Worm (Caenorhabditis elegans) whole organism, L4 larva: ENCODE data around the gene lgc-36.

ENCODE experiments used
- F10B5.3 ChIP-seq: sonication (generic microtip); optimal IDR thresholded peaks from 2 replicates; lab custom pipeline; 2016; ENCODE audit warnings: mild to moderate bottlenecking, missing genetic modification characterization, missing compliant biosample characterization
- F26F4.8 ChIP-seq: fragments of 200-800 bp; sonication (Bioruptor generic); conservative IDR thresholded peaks from 2 replicates; pipeline ENCODE4 v1.3.6; 2022; ENCODE audit warnings: missing genetic modification characterization, missing compliant biosample characterization
- F49E8.2 ChIP-seq: sonication (generic microtip); optimal IDR thresholded peaks from 2 replicates; lab custom pipeline; 2016; ENCODE audit warnings: missing compliant biosample characterization, mild to moderate bottlenecking, missing genetic modification characterization, borderline replicate concordance
- R02D3.7 ChIP-seq: fragments of 150-350 bp; sonication (generic microtip); optimal IDR thresholded peaks from 3 replicates; lab custom pipeline; 2014; ENCODE audit warnings: missing biosample characterization, missing genetic modification characterization
- T26A8.4 ChIP-seq: fragments of 200-800 bp; sonication (Bioruptor generic); IDR thresholded peaks from 2 replicates; pipeline ENCODE4 v1.3.6; 2022; ENCODE audit warnings: missing genetic modification characterization, missing compliant biosample characterization
- Y105C5A.15 ChIP-seq: fragments of 200-800 bp; sonication (Bioruptor generic); IDR thresholded peaks from 2 replicates; pipeline ENCODE4 v1.3.6; 2022; ENCODE audit warnings: missing genetic modification characterization, missing compliant biosample characterization
- Y75B8A.6 ChIP-seq: fragments of 200-800 bp; sonication (Bioruptor generic); IDR thresholded peaks from 2 replicates; pipeline ENCODE4 v1.3.6; 2022; ENCODE audit warnings: missing genetic modification reagents, missing genetic modification characterization, missing compliant biosample characterization
- aha-1 ChIP-seq: fragments of 150-350 bp; peaks from one replicate; lab custom pipeline; 2014; ENCODE audit warnings: missing biosample characterization, missing genetic modification characterization
- aly-2 ChIP-seq: sonication (generic microtip); optimal IDR thresholded peaks from 2 replicates; lab custom pipeline; 2018; ENCODE audit warnings: missing biosample characterization, missing genetic modification characterization
- ama-1 ChIP-seq: fragments of 150-350 bp; optimal IDR thresholded peaks from 2 replicates; lab custom pipeline; 2014; ENCODE audit warnings: inconsistent platforms, mixed read lengths
- attf-4 ChIP-seq: sonication (generic microtip); optimal IDR thresholded peaks from 3 replicates; lab custom pipeline; 2017; ENCODE audit warnings: missing biosample characterization, missing genetic modification characterization
- ceh-20 ChIP-seq: fragments of 200-800 bp; sonication (Bioruptor generic); IDR thresholded peaks from 2 replicates; pipeline ENCODE4 v1.3.6; 2022; ENCODE audit warnings: missing genetic modification reagents, missing genetic modification characterization, missing compliant biosample characterization
- ceh-32 ChIP-seq: sonication (generic microtip); optimal IDR thresholded peaks from 2 replicates; lab custom pipeline; 2016; ENCODE audit warnings: mild to moderate bottlenecking, missing genetic modification characterization, missing compliant biosample characterization; ENCODE audit not compliant: poor library complexity
- ces-1 ChIP-seq: fragments of 150-350 bp; sonication (generic microtip); optimal IDR thresholded peaks from 4 replicates; lab custom pipeline; 2014; ENCODE audit warnings: missing biosample characterization, missing genetic modification reagents, missing genetic modification characterization
- cey-2 ChIP-seq: sonication (generic microtip); optimal IDR thresholded peaks from 3 replicates; lab custom pipeline; 2017; ENCODE audit warnings: missing genetic modification characterization, mild to moderate bottlenecking, missing compliant biosample characterization, antibody characterized with exemption, borderline replicate concordance; ENCODE audit not compliant: insufficient read depth
- daf-16 ChIP-seq, 3 experiments: sonication (generic microtip); optimal IDR thresholded peaks; 2 replicates each; lab custom pipeline; 2016 to 2017; ENCODE audit warnings: missing genetic modification characterization in 3 of 3, missing genetic modification reagents in 3 of 3, mild to moderate bottlenecking in 2 of 3, missing compliant biosample characterization in 2 of 3, missing biosample characterization in 1 of 3, moderate library complexity in 1 of 3
- daf-8 ChIP-seq: fragments of 200-800 bp; sonication (Bioruptor generic); IDR thresholded peaks from 2 replicates; pipeline ENCODE4 v1.3.6; 2022; ENCODE audit warnings: missing genetic modification characterization, missing compliant biosample characterization
- dmd-9 ChIP-seq: fragments of 200-800 bp; sonication (Bioruptor generic); IDR thresholded peaks from 2 replicates; pipeline ENCODE4 v1.3.6; 2022; ENCODE audit warnings: missing genetic modification reagents, missing genetic modification characterization, missing compliant biosample characterization
- dve-1 ChIP-seq: sonication (generic microtip); optimal IDR thresholded peaks from 2 replicates; lab custom pipeline; 2017; ENCODE audit warnings: antibody characterized with exemption, mild to moderate bottlenecking, missing genetic modification characterization, missing compliant biosample characterization; ENCODE audit not compliant: insufficient read depth
- fos-1 ChIP-seq: fragments of 150-350 bp; optimal IDR thresholded peaks from 2 replicates; lab custom pipeline; 2014; ENCODE audit warnings: missing biosample characterization, missing genetic modification characterization
- gei-8 ChIP-seq: fragments of 200-800 bp; sonication (Bioruptor generic); optimal IDR thresholded peaks from 2 replicates; lab custom pipeline; 2018; ENCODE audit warnings: mild to moderate bottlenecking, missing genetic modification characterization, missing compliant biosample characterization
- hlh-11 ChIP-seq: fragments of 200-800 bp; sonication (Bioruptor generic); optimal IDR thresholded peaks from 2 replicates; lab custom pipeline; 2018; ENCODE audit warnings: mild to moderate bottlenecking, missing genetic modification characterization, missing compliant biosample characterization
- hlh-30 ChIP-seq: sonication (generic microtip); optimal IDR thresholded peaks from 2 replicates; lab custom pipeline; 2017; ENCODE audit warnings: antibody characterized with exemption, mild to moderate bottlenecking, missing genetic modification characterization, missing compliant biosample characterization; ENCODE audit not compliant: insufficient read depth
- lim-7 ChIP-seq: fragments of 200-800 bp; sonication (Bioruptor generic); IDR thresholded peaks from 2 replicates; pipeline ENCODE4 v1.3.6; 2022; ENCODE audit warnings: missing genetic modification characterization, missing compliant biosample characterization
- lin-39 ChIP-seq: fragments of 150-350 bp; optimal IDR thresholded peaks from 2 replicates; lab custom pipeline; 2014; ENCODE audit warnings: missing biosample characterization, missing genetic modification reagents, missing genetic modification characterization
- lsy-2 ChIP-seq, 2 experiments: fragments of 150-350 bp in 1 of 2; sonication (generic microtip) in 1 of 2; optimal IDR thresholded peaks; 2 replicates each; lab custom pipeline; 2014 to 2017; ENCODE audit warnings: missing biosample characterization in 2 of 2, missing genetic modification characterization in 2 of 2
- mdl-1 ChIP-seq, 2 experiments: fragments of 150-350 bp in 1 of 2; sonication (generic microtip) in 1 of 2; optimal IDR thresholded peaks; 2 replicates each; lab custom pipeline; 2014 to 2017; ENCODE audit warnings: missing biosample characterization in 2 of 2, missing genetic modification characterization in 2 of 2
- mep-1 ChIP-seq: fragments of 150-350 bp; sonication (generic microtip); optimal IDR thresholded peaks from 3 replicates; lab custom pipeline; 2014; ENCODE audit warnings: missing biosample characterization, missing genetic modification characterization
- nhr-28 ChIP-seq: fragments of 150-350 bp; optimal IDR thresholded peaks from 2 replicates; lab custom pipeline; 2014; ENCODE audit warnings: missing biosample characterization, missing genetic modification characterization
- nhr-6 ChIP-seq: fragments of 150-350 bp; optimal IDR thresholded peaks from 2 replicates; lab custom pipeline; 2014; ENCODE audit warnings: missing biosample characterization, missing genetic modification characterization
- pha-4 ChIP-seq, 2 experiments: fragments of 150-350 bp in 1 of 2; fragments of 200-800 bp in 1 of 2; sonication (Bioruptor generic) in 1 of 2; IDR thresholded peaks in 1 of 2; optimal IDR thresholded peaks in 1 of 2; 2 replicates each; pipeline versions ENCODE4 v1.3.6 to Lab custom; 2014 to 2022; ENCODE audit warnings: missing genetic modification characterization in 2 of 2, missing genetic modification reagents in 2 of 2, missing biosample characterization in 1 of 2, missing compliant biosample characterization in 1 of 2
- pqm-1 ChIP-seq: sonication (generic microtip); optimal IDR thresholded peaks from 2 replicates; lab custom pipeline; 2017; ENCODE audit warnings: missing biosample characterization, missing genetic modification characterization
- skn-1 ChIP-seq: fragments of 150-350 bp; optimal IDR thresholded peaks from 2 replicates; lab custom pipeline; 2014; ENCODE audit warnings: missing biosample characterization, missing genetic modification characterization
- snpc-4 ChIP-seq: fragments of 150-350 bp; optimal IDR thresholded peaks from 2 replicates; lab custom pipeline; 2014; ENCODE audit warnings: missing biosample characterization, missing genetic modification characterization
- unc-62 ChIP-seq, 3 experiments: fragments of 150-350 bp in 1 of 3; sonication (generic microtip); optimal IDR thresholded peaks in 2 of 3; peaks in 1 of 3; 1 replicate in 1 of 3; 2 replicates in 2 of 3; lab custom pipeline; 2014 to 2017; ENCODE audit warnings: missing biosample characterization in 3 of 3, missing genetic modification characterization in 3 of 3, missing genetic modification reagents in 3 of 3, missing genotype in 1 of 3
- zag-1 ChIP-seq: fragments of 150-350 bp; optimal IDR thresholded peaks from 2 replicates; lab custom pipeline; 2014; ENCODE audit warnings: missing biosample characterization, missing genetic modification characterization
- zfp-2 ChIP-seq: sonication (generic microtip); optimal IDR thresholded peaks from 2 replicates; lab custom pipeline; 2016; ENCODE audit warnings: mild to moderate bottlenecking, missing genetic modification characterization, missing compliant biosample characterization
- zip-2 ChIP-seq: fragments of 150-350 bp; optimal IDR thresholded peaks from 2 replicates; lab custom pipeline; 2014; ENCODE audit warnings: missing biosample characterization, missing genetic modification characterization
- ztf-11 ChIP-seq: fragments of 150-350 bp; optimal IDR thresholded peaks from 2 replicates; lab custom pipeline; 2014; ENCODE audit warnings: missing biosample characterization, missing genetic modification characterization

lgc-36 gene

ce11 chrV:11228653-11229173 lies 30.1 kb downstream of the lgc-36 start, which contains the start of gene pqn-70 (continued):
- no peak for TF ChIP-seq zfp-2 (tag; lab: Kevin White, UChicago)
- no peak for TF ChIP-seq fos-1 (tag; lab: Kevin White, UChicago)
- TF ChIP-seq dmd-9 (GFP tag; lab: Robert Waterston, UW), result no peak
- TF ChIP-seq attf-4 (tag; lab: Kevin White, UChicago), result no peak
- TF ChIP-seq zag-1, result no peak
- peak; percentile 83 for TF ChIP-seq nhr-28 (tag; lab: Kevin White, UChicago)
- no peak for TF ChIP-seq R02D3.7 (tag; lab: Kevin White, UChicago)
- TF ChIP-seq F26F4.8, result no peak
- TF ChIP-seq lin-39 (tag; lab: Kevin White, UChicago), result no peak
- TF ChIP-seq lim-7 (GFP tag; lab: Robert Waterston, UW), result no peak

DNA sequence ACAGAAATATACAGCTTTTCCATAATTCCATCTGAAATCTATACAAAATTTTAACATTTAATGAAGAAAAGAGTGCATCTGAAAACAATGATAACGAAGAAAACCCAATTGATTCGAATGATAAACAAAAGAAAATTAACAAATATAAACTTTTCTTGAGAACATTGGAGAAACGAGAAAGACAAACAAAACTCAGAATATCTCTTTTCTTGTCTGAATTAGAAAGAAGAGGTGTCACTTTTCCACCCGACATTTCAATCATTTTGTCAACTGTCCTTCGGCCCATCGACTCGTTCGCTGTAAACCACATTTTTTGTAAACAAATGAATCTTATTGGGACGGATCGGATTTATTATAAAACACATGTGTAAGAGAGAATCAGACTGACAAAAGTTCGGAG lies 32.8 kb downstream of the lgc-36 start, which contains the start of gene bgal-1:
Gene bgal-1 (minus strand): TSS at position 38 of the 400 bp plus-strand sequence.
- TF ChIP-seq daf-8 (GFP tag; lab: Robert Waterston, UW) (no peak), ceh-32 (tag; lab: Kevin White, UChicago) (no peak), hlh-11 (peak; percentile 13), hlh-30 (tag; lab: Kevin White, UChicago) (peak; percentile 4), ama-1 (lab: Kevin White, UChicago) (peak; percentile 92), dve-1 (tag; lab: Kevin White, UChicago) (peak; percentile 43), lsy-2 (tag; optimal IDR thresholded peaks at IDR 0.05; lab: Kevin White, UChicago) (peak in 1 of 2 experiments; percentile 55), gei-8 (no peak), mep-1 (tag; lab: Kevin White, UChicago) (peak; percentile 53), F10B5.3 (tag; lab: Kevin White, UChicago) (peak; percentile 4), aly-2 (tag; lab: Kevin White, UChicago) (no peak), skn-1 (tag; lab: Kevin White, UChicago) (no peak), daf-16 (GFP tag; optimal IDR thresholded peaks at IDR 0.05; lab: Kevin White, UChicago) (peak in 1 of 2 experiments; percentile 72), daf-16 (tag; optimal IDR thresholded peaks at IDR 0.05; lab: Kevin White, UChicago) (peak; percentile 28), Y75B8A.6 (no peak), pha-4 (GFP tag; IDR thresholded peaks at IDR 0.05; lab: Robert Waterston, UW) (peak; percentile 6; the same call in 1 of the 2 replicates), pha-4 (tag; optimal IDR thresholded peaks at IDR 0.05; lab: Kevin White, UChicago) (no peak), dmd-9 (GFP tag; lab: Robert Waterston, UW) (no peak)
- TF ChIP-seq, all 104 proteins: peak for 9

ce11 chrV:11223698-11224097 lies 35.1 kb downstream of the lgc-36 start:
- TF ChIP-seq F49E8.2 (tag; lab: Kevin White, UChicago) (no peak), unc-62 (GFP tag; optimal IDR thresholded peaks at IDR 0.05 in 1 of 2; lab: Kevin White, UChicago) (peak in 1 of 2 experiments; percentile 91), unc-62 (tag; optimal IDR thresholded peaks at IDR 0.05; lab: Kevin White, UChicago) (no peak)

DNA sequence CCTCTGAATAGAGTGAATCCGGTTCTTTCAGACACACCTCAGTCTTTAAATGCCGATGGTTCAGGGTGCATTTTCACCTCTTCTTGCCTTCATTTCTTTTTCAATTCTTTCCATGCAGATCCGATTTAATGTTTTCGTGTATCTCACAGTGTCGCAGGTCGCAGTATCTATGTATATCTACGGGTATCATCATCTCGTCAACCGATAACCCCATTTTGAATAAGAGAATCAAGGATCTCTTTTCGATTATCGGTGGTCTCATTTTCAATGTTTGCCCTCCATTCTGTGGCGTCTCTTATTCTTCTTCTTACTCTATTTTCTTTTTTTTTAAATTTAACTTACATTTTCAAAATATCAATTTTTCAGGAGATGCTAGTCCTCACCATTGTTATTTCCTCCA lies 37.9 kb downstream of the lgc-36 start, which contains the start of gene T19B10.2:
Gene T19B10.2 (plus strand): TSS at position 367 of the 400 bp plus-strand sequence.
- TF ChIP-seq zip-2 (tag; lab: Kevin White, UChicago) (no peak), ztf-11 (tag; lab: Kevin White, UChicago) (no peak), snpc-4 (no peak), nhr-6 (tag; lab: Kevin White, UChicago) (no peak), attf-4 (tag; lab: Kevin White, UChicago) (no peak), ceh-20 (GFP tag; lab: Robert Waterston, UW) (no peak), aha-1 (no peak), T26A8.4 (GFP tag; lab: Robert Waterston, UW) (no peak), ces-1 (GFP tag; lab: Kevin White, UChicago) (no peak), mep-1 (tag; lab: Kevin White, UChicago) (no peak), cey-2 (tag; lab: Kevin White, UChicago) (no peak), pqm-1 (tag; lab: Kevin White, UChicago) (no peak), Y105C5A.15 (no peak), mdl-1 (tag; optimal IDR thresholded peaks at IDR 0.05; lab: Kevin White, UChicago) (no peak), zag-1 (no peak)
- TF ChIP-seq, all 104 proteins: peak for 0
